Worm (Caenorhabditis elegans) whole organism, late embryonic: Measurements from ENCODE around the gene cnk-1.
"Not testable (repeated sequence)": the region's sequence is repeated elsewhere in the genome, so short reads cannot be mapped to it uniquely, and the experiment has no call there.

Experiments
- F13H6.1 ChIP-seq: sonication (generic microtip); optimal IDR thresholded peaks from 2 replicates; lab custom pipeline; 2016; ENCODE audit warnings: missing genetic modification characterization, missing compliant biosample characterization
- K02D7.2 ChIP-seq: sonication (generic microtip); optimal IDR thresholded peaks from 2 replicates; lab custom pipeline; 2017; ENCODE audit warnings: mild to moderate bottlenecking, missing genetic modification characterization, missing compliant biosample characterization
- K09A11.1 ChIP-seq: sonication (generic microtip); optimal IDR thresholded peaks from 2 replicates; lab custom pipeline; 2017; ENCODE audit warnings: antibody characterized with exemption, mild to moderate bottlenecking, missing genetic modification characterization, missing compliant biosample characterization; ENCODE audit not compliant: insufficient read depth
- ama-1 ChIP-seq: fragments of 150-350 bp; optimal IDR thresholded peaks from 2 replicates; lab custom pipeline; 2014
- ceh-14 ChIP-seq: sonication (generic microtip); optimal IDR thresholded peaks from 2 replicates; lab custom pipeline; 2016; ENCODE audit warnings: missing genotype, missing genetic modification characterization, missing compliant biosample characterization
- ceh-19 ChIP-seq: fragments of 200-800 bp; sonication (Bioruptor generic); optimal IDR thresholded peaks from 2 replicates; lab custom pipeline; 2018; ENCODE audit warnings: mild to moderate bottlenecking, missing genetic modification characterization, missing compliant biosample characterization
- ceh-2 ChIP-seq: sonication (generic microtip); optimal IDR thresholded peaks from 2 replicates; lab custom pipeline; 2016; ENCODE audit warnings: missing genotype, missing genetic modification characterization, missing compliant biosample characterization
- ceh-31 ChIP-seq: sonication (generic microtip); optimal IDR thresholded peaks from 2 replicates; lab custom pipeline; 2016; ENCODE audit warnings: missing genetic modification characterization, missing compliant biosample characterization
- ceh-6 ChIP-seq: fragments of 200-800 bp; sonication (Bioruptor generic); optimal IDR thresholded peaks from 2 replicates; lab custom pipeline; 2018; ENCODE audit warnings: mild to moderate bottlenecking, missing genetic modification characterization, missing compliant biosample characterization
- ceh-9 ChIP-seq: sonication (generic microtip); optimal IDR thresholded peaks from 2 replicates; lab custom pipeline; 2016; ENCODE audit warnings: mild to moderate bottlenecking, missing genetic modification characterization, inconsistent platforms, missing compliant biosample characterization
- che-1 ChIP-seq: sonication (generic microtip); optimal IDR thresholded peaks from 2 replicates; lab custom pipeline; 2016; ENCODE audit warnings: mild to moderate bottlenecking, missing genetic modification characterization, missing compliant biosample characterization
- dmd-4 ChIP-seq: sonication (generic microtip); optimal IDR thresholded peaks from 2 replicates; lab custom pipeline; 2016; ENCODE audit warnings: borderline replicate concordance, missing genetic modification characterization, missing compliant biosample characterization
- ets-4 ChIP-seq: sonication (generic microtip); optimal IDR thresholded peaks from 2 replicates; lab custom pipeline; 2016; ENCODE audit warnings: missing genetic modification characterization, missing compliant biosample characterization
- eyg-1 ChIP-seq: sonication (generic microtip); optimal IDR thresholded peaks from 2 replicates; lab custom pipeline; 2016; ENCODE audit warnings: missing genotype, missing genetic modification characterization, missing compliant biosample characterization
- fax-1 ChIP-seq: sonication (generic microtip); optimal IDR thresholded peaks from 2 replicates; lab custom pipeline; 2016; ENCODE audit warnings: missing genotype, missing genetic modification characterization, missing compliant biosample characterization
- fkh-10 ChIP-seq: fragments of 150-350 bp; optimal IDR thresholded peaks from 2 replicates; lab custom pipeline; 2014; ENCODE audit warnings: missing biosample characterization, missing genetic modification reagents, missing genetic modification characterization
- gmeb-2 ChIP-seq: sonication (generic microtip); optimal IDR thresholded peaks from 2 replicates; lab custom pipeline; 2016; ENCODE audit warnings: missing genetic modification characterization, inconsistent platforms, missing compliant biosample characterization
- hlh-13 ChIP-seq: fragments of 200-800 bp; sonication (Bioruptor generic); optimal IDR thresholded peaks from 2 replicates; lab custom pipeline; 2018; ENCODE audit warnings: mild to moderate bottlenecking, missing genetic modification characterization, missing compliant biosample characterization
- hlh-30 ChIP-seq: sonication (generic microtip); optimal IDR thresholded peaks from 2 replicates; lab custom pipeline; 2017; ENCODE audit warnings: antibody characterized with exemption, missing genetic modification characterization, missing compliant biosample characterization; ENCODE audit not compliant: insufficient read depth
- lim-6 ChIP-seq: sonication (generic microtip); optimal IDR thresholded peaks from 2 replicates; lab custom pipeline; 2016; ENCODE audit warnings: missing genetic modification characterization, missing compliant biosample characterization
- madf-2 ChIP-seq: sonication (generic microtip); optimal IDR thresholded peaks from 2 replicates; lab custom pipeline; 2017; ENCODE audit warnings: missing genetic modification characterization, missing compliant biosample characterization
- nhr-232 ChIP-seq: sonication (generic microtip); optimal IDR thresholded peaks from 2 replicates; lab custom pipeline; 2016; ENCODE audit warnings: missing genetic modification characterization, missing compliant biosample characterization
- npax-4 ChIP-seq: sonication (generic microtip); optimal IDR thresholded peaks from 2 replicates; lab custom pipeline; 2016; ENCODE audit warnings: missing genetic modification characterization, missing compliant biosample characterization
- odd-2 ChIP-seq: sonication (generic microtip); optimal IDR thresholded peaks from 2 replicates; lab custom pipeline; 2017; ENCODE audit warnings: antibody characterized with exemption, mild to moderate bottlenecking, missing genetic modification characterization, missing compliant biosample characterization
- pag-3 ChIP-seq: sonication (generic microtip); optimal IDR thresholded peaks from 2 replicates; lab custom pipeline; 2016; ENCODE audit warnings: missing compliant biosample characterization, missing genetic modification characterization, borderline replicate concordance
- pha-2 ChIP-seq: sonication (generic microtip); optimal IDR thresholded peaks from 2 replicates; lab custom pipeline; 2017; ENCODE audit warnings: mild to moderate bottlenecking, missing genetic modification characterization, missing compliant biosample characterization
- pqm-1 ChIP-seq: sonication (generic microtip); optimal IDR thresholded peaks from 2 replicates; lab custom pipeline; 2016; ENCODE audit warnings: missing genetic modification characterization, missing compliant biosample characterization
- pros-1 ChIP-seq: fragments of 150-350 bp; optimal IDR thresholded peaks from 2 replicates; lab custom pipeline; 2014; ENCODE audit warnings: missing biosample characterization, missing genetic modification reagents, missing genetic modification characterization
- ref-2 ChIP-seq: sonication (generic microtip); optimal IDR thresholded peaks from 2 replicates; lab custom pipeline; 2016; ENCODE audit warnings: missing genetic modification characterization, missing compliant biosample characterization
- sox-2 ChIP-seq: fragments of 200-800 bp; sonication (Bioruptor generic); IDR thresholded peaks from 2 replicates; pipeline ENCODE4 v1.3.6; 2022; ENCODE audit warnings: missing genetic modification reagents, missing genetic modification characterization, missing compliant biosample characterization
- syd-9 ChIP-seq: sonication (generic microtip); optimal IDR thresholded peaks from 2 replicates; lab custom pipeline; 2016; ENCODE audit warnings: mild to moderate bottlenecking, missing genetic modification characterization, moderate library complexity, missing compliant biosample characterization
- tbx-2 ChIP-seq: sonication (generic microtip); optimal IDR thresholded peaks from 2 replicates; lab custom pipeline; 2016; ENCODE audit warnings: missing genetic modification characterization, missing compliant biosample characterization
- tbx-7 ChIP-seq: sonication (generic microtip); optimal IDR thresholded peaks from 2 replicates; lab custom pipeline; 2016; ENCODE audit warnings: missing genotype, missing genetic modification characterization, missing compliant biosample characterization
- ttx-3 ChIP-seq: sonication (generic microtip); optimal IDR thresholded peaks from 2 replicates; lab custom pipeline; 2016; ENCODE audit warnings: missing genetic modification reagents, missing genetic modification characterization, missing compliant biosample characterization
- unc-86 ChIP-seq: sonication (generic microtip); optimal IDR thresholded peaks from 2 replicates; lab custom pipeline; 2016; ENCODE audit warnings: missing genetic modification characterization, missing compliant biosample characterization
- ztf-16 ChIP-seq: sonication (generic microtip); optimal IDR thresholded peaks from 2 replicates; lab custom pipeline; 2017; ENCODE audit warnings: missing genetic modification characterization, missing compliant biosample characterization

cnk-1 gene

ce11 chrIII:10270778-10271307, at the start of gene cnk-1 (continued):
- TF ChIP-seq tbx-2 (peak; percentile 84), ets-4 (tag; lab: Kevin White, UChicago) (peak; percentile 84), ztf-16 (tag; lab: Kevin White, UChicago) (no peak), ref-2 (tag; lab: Kevin White, UChicago) (peak; percentile 42), K09A11.1 (tag; lab: Kevin White, UChicago) (no peak), tbx-7 (peak; percentile 72), pros-1 (tag; lab: Kevin White, UChicago) (no peak), fkh-10 (GFP tag; lab: Kevin White, UChicago) (no peak), unc-86 (tag; lab: Kevin White, UChicago) (no peak), ceh-2 (peak; percentile 84), hlh-13 (no peak), pqm-1 (tag; lab: Kevin White, UChicago) (no peak), gmeb-2 (no peak), eyg-1 (tag; lab: Kevin White, UChicago) (no peak), dmd-4 (tag; lab: Kevin White, UChicago) (no peak), ttx-3 (tag; lab: Kevin White, UChicago) (no peak)
- TF ChIP-seq, all 69 proteins: peak for 23

DNA sequence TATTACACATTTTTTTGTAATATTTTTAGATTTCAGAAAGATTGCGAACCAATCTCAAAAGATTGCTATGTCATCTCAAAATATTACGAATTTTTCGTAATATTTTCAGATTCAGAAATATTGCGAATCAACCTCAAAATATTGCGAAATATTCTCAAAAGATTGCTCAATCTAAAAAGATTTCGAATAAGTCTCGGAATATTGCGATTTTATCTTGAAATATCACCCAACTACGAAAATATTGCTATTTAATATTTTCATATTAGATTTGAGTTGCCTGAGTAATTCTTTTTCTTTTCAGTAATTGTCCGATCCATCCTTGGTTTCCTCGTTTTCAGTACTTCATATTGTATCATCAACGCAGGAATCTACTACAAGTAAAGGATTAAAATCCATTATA, 49.2 kb upstream of the cnk-1 start, which contains the start of gene Y70G10A.4:
TSS of gene Y70G10A.4 (plus strand) at position 301 of the 400 bp plus-strand sequence.
- not testable (repeated sequence) for TF ChIP-seq pag-3 (tag; lab: Kevin White, UChicago); ceh-6; ceh-19 (GFP tag; lab: Kevin White, UChicago)

DNA sequence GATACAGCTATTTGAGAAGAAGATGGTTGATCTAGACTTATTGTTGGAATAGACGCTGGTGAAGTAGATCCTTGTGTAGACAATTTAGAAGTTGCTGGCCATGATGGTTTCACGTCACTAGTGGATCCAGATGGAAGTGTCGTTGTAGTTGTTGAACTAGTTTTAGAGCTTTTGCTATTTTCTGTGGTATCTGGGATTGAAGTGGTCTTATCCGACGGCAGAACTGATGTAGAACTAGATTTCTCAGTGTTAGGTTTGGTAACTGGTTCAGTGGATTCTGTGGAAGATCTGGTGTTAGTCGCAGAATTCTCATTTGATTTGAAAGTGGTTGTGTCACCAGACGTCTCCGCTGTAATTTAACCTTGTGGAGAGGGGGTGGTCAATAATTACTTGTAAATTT, 39.4 kb upstream of the cnk-1 start:
- no peak for TF ChIP-seq hlh-13
- TF ChIP-seq lim-6 (tag; lab: Kevin White, UChicago) = no peak
- no peak for TF ChIP-seq ceh-31 (tag; lab: Kevin White, UChicago)
- no peak for TF ChIP-seq che-1 (tag; lab: Kevin White, UChicago)
- no peak for TF ChIP-seq gmeb-2
- no peak for TF ChIP-seq odd-2 (tag; lab: Kevin White, UChicago)
- no peak for TF ChIP-seq tbx-2
- TF ChIP-seq pha-2 = no peak
- TF ChIP-seq ttx-3 (tag; lab: Kevin White, UChicago) = no peak
- TF ChIP-seq pros-1 (tag; lab: Kevin White, UChicago) = no peak
- TF ChIP-seq F13H6.1 (tag; lab: Kevin White, UChicago) = no peak
- no peak for TF ChIP-seq syd-9
- TF ChIP-seq, all 69 proteins: peak for 0

- TF ChIP-seq nhr-232 (tag; lab: Kevin White, UChicago) = no peak
- TF ChIP-seq ama-1 (lab: Kevin White, UChicago) = no peak
- no peak for TF ChIP-seq madf-2
- no peak for TF ChIP-seq ceh-31 (tag; lab: Kevin White, UChicago)
- TF ChIP-seq K09A11.1 (tag; lab: Kevin White, UChicago) = no peak
- no peak for TF ChIP-seq ceh-14 (tag; lab: Kevin White, UChicago)
- no peak for TF ChIP-seq ref-2 (tag; lab: Kevin White, UChicago)
- TF ChIP-seq ztf-16 (tag; lab: Kevin White, UChicago) = no peak
- TF ChIP-seq fax-1 (tag; lab: Kevin White, UChicago) = no peak
- TF ChIP-seq hlh-30 (tag; lab: Kevin White, UChicago) = no peak
- no peak for TF ChIP-seq sox-2 (GFP tag; lab: Robert Waterston, UW)
- no peak for TF ChIP-seq K02D7.2 (tag; lab: Kevin White, UChicago)
- no peak for TF ChIP-seq ceh-9 (tag; lab: Kevin White, UChicago)
- no peak for TF ChIP-seq npax-4 (tag; lab: Kevin White, UChicago)
- TF ChIP-seq ets-4 (tag; lab: Kevin White, UChicago) = no peak
- no peak for TF ChIP-seq syd-9
- no peak for TF ChIP-seq lim-6 (tag; lab: Kevin White, UChicago)
These were observed 37.1 kb upstream of the cnk-1 start, which contains the start of gene paml-1 for ce11 chrIII:10233979-10234378. Gene paml-1 (minus strand): TSS chrIII:10234079.
